Fruit fly (Drosophila melanogaster) whole organism, embryonic: Measurements from ENCODE around the gene Irk2.

ENCODE experiments used
- CG30431 ChIP-seq: fragments of 200-800 bp; sonication (Bioruptor generic); optimal IDR thresholded peaks from 2 replicates; lab custom pipeline; 2017; ENCODE audit warnings: missing biosample characterization, missing genetic modification characterization
- CG32772 ChIP-seq: fragments of 200-800 bp; sonication (Bioruptor generic); IDR thresholded peaks from 2 replicates; pipeline ENCODE4 v1.3.6; 2022; ENCODE audit warnings: missing biosample characterization, missing genetic modification characterization
- CG6791 ChIP-seq: fragments of 200-800 bp; sonication (Bioruptor generic); IDR thresholded peaks from 3 replicates; pipeline ENCODE4 v1.3.6; 2022; ENCODE audit warnings: missing biosample characterization, missing genetic modification characterization; ENCODE audit not compliant: partially characterized antibody
- CTCF ChIP-seq: fragments of 200-800 bp; sonication (Bioruptor generic); optimal IDR thresholded peaks from 2 replicates; lab custom pipeline; 2017; ENCODE audit warnings: missing biosample characterization, mild to moderate bottlenecking, missing genetic modification characterization, moderate library complexity
- E2f2 ChIP-seq: fragments of 200-800 bp; sonication (Bioruptor generic); IDR thresholded peaks from 2 replicates; pipeline ENCODE4 v1.3.6; 2022; ENCODE audit warnings: missing biosample characterization, missing genetic modification characterization
- HLH4C ChIP-seq: fragments of 200-800 bp; sonication (Bioruptor generic); IDR thresholded peaks from 3 replicates; pipeline ENCODE4 v1.3.6; 2022; ENCODE audit warnings: missing biosample characterization, missing genetic modification characterization; ENCODE audit not compliant: partially characterized antibody
- Sox102F ChIP-seq: fragments of 200-800 bp; sonication (Bioruptor generic); optimal IDR thresholded peaks from 2 replicates; lab custom pipeline; 2018; ENCODE audit warnings: missing biosample characterization, mild to moderate bottlenecking, missing genetic modification characterization, moderate library complexity
- bcd ChIP-seq: fragments of 200-800 bp; sonication (Bioruptor generic); optimal IDR thresholded peaks from 2 replicates; lab custom pipeline; 2017; ENCODE audit warnings: missing biosample characterization, mild to moderate bottlenecking, missing genetic modification characterization
- nerfin-2 ChIP-seq: fragments of 200-800 bp; sonication (Bioruptor generic); IDR thresholded peaks from 2 replicates; pipeline ENCODE4 v1.3.6; 2022; ENCODE audit warnings: missing biosample characterization, missing genetic modification characterization; ENCODE audit not compliant: partially characterized antibody
- vvl ChIP-seq: fragments of 200-800 bp; sonication (Bioruptor generic); IDR thresholded peaks from 2 replicates; pipeline ENCODE4 v1.3.6; 2022; ENCODE audit warnings: missing biosample characterization, missing genetic modification characterization
- wor ChIP-seq: fragments of 200-800 bp; sonication (Bioruptor generic); IDR thresholded peaks from 2 replicates; pipeline ENCODE4 v1.3.6; 2022; ENCODE audit warnings: missing biosample characterization, missing genetic modification characterization

dm6 chr3R:23487201-23487600 is 32.0 kb downstream of the Irk2 start, which contains the start of gene Ir94h:
- no peak for TF ChIP-seq vvl
- no peak for TF ChIP-seq bcd (GFP tag; lab: Kevin White, UChicago)
- no peak for TF ChIP-seq HLH4C (GFP tag; lab: Robert Waterston, UW)
- TF ChIP-seq wor (GFP tag; lab: Robert Waterston, UW) = no peak
- TF ChIP-seq CG30431 (GFP tag; lab: Kevin White, UChicago) = no peak
- TF ChIP-seq E2f2 = no peak
- TF ChIP-seq CG6791 (GFP tag; lab: Robert Waterston, UW) = no peak
- TF ChIP-seq CTCF = no peak
- no peak for TF ChIP-seq Sox102F
- TF ChIP-seq CG32772 (GFP tag; lab: Robert Waterston, UW) = no peak
- TF ChIP-seq nerfin-2 (GFP tag; lab: Robert Waterston, UW) = no peak
